Worm (Caenorhabditis elegans): ENCODE results near the gene C29F9.12.

- TF ChIP-seq fos-1 (tag; optimal IDR thresholded peaks at IDR 0.05) (no peak), lin-13 (GFP tag; optimal IDR thresholded peaks at IDR 0.05) (no peak), nhr-11 (tag; optimal IDR thresholded peaks at IDR 0.05) (no peak), nhr-28 (tag; optimal IDR thresholded peaks at IDR 0.05) (no peak), jun-1 (tag; optimal IDR thresholded peaks at IDR 0.05) (no peak), unc-62 (GFP tag; optimal IDR thresholded peaks at IDR 0.05 in 1 of 2) (no peak), unc-62 (tag; optimal IDR thresholded peaks at IDR 0.05) (no peak)
Measured at ce11 chrIII:92247-92646, 29.6 kb downstream of the C29F9.12 start.

Data from whole organism, L4 larva.